Fruit fly (Drosophila melanogaster): ENCODE results near the gene Ubx.

The Ubx gene

DNA sequence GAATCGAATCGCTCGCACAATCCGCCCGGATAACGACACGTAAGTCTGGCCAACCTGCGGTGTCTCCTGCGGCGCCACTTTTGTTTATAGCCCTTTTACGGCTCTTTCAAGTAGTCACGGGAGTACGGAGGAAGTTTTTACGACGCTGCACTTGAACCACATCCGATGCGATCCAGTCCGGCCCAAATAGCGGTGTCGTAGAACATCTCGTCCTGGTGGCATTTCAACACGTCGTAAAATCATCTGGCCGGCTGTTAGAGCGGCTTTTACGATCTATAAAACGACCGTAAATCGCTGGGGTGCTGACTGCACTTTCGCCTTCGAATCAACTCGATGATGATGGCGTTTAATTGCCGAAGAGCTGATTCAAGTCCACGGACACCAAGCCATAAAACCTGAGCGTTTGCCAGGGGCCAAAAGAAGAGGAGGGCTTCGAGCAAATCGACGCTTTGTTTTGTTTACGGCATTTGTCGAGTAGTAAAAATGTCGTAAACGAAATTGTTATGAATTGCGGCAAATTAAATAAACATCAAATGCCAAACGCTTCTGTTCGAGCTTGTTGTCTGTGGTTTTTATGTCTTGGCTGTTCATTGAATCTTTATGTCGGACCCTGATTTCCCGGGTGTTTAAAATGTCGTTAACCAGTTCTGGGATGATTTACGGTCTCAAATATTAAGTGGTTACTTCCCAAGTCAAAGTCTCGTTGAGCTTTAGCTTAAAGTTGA, 36.6 kb upstream of the Ubx start:
- no peak for TF ChIP-seq CG7963 (GFP tag; IDR thresholded peaks at IDR 0.05; ENCODE audit: partially characterized antibody)
- TF ChIP-seq amos (GFP tag; IDR thresholded peaks at IDR 0.05; ENCODE audit: partially characterized antibody), result no peak
- TF ChIP-seq twi (tag; optimal IDR thresholded peaks at IDR 0.05), result peak; percentile 5
- no peak for TF ChIP-seq CG12071 (GFP tag; optimal IDR thresholded peaks at IDR 0.05)
- no peak for TF ChIP-seq nerfin-1 (tag; optimal IDR thresholded peaks at IDR 0.05)
- TF ChIP-seq kni (GFP tag; optimal IDR thresholded peaks at IDR 0.05), result peak; percentile 25
- no peak for TF ChIP-seq unpg (GFP tag; optimal IDR thresholded peaks at IDR 0.05)
- TF ChIP-seq cad (GFP tag; optimal IDR thresholded peaks at IDR 0.05), result peak; percentile 92
- no peak for TF ChIP-seq bab2 (GFP tag; optimal IDR thresholded peaks at IDR 0.05)
- TF ChIP-seq MESR4 (GFP tag; optimal IDR thresholded peaks at IDR 0.05), result no peak
- TF ChIP-seq CG2875 (GFP tag; optimal IDR thresholded peaks at IDR 0.05), result no peak
- no peak for TF ChIP-seq pum (GFP tag; optimal IDR thresholded peaks at IDR 0.05)
- TF ChIP-seq CG4424 (GFP tag; optimal IDR thresholded peaks at IDR 0.05), result no peak
- TF ChIP-seq CG2199 (GFP tag; IDR thresholded peaks at IDR 0.05), result 0 out of 3 replicates have a peak, but pooled peaks have one; percentile 26
- no peak for TF ChIP-seq CrebB (tag; optimal IDR thresholded peaks at IDR 0.05)
- no peak for TF ChIP-seq gce (GFP tag; IDR thresholded peaks at IDR 0.05)
- no peak for TF ChIP-seq chn (GFP tag; optimal IDR thresholded peaks at IDR 0.05)
- no peak for TF ChIP-seq CG2678 (tag; optimal IDR thresholded peaks at IDR 0.05)
- TF ChIP-seq Max (GFP tag; optimal IDR thresholded peaks at IDR 0.05), result no peak
- TF ChIP-seq zen (tag; optimal IDR thresholded peaks at IDR 0.05), result peak; percentile 44
- TF ChIP-seq caup (GFP tag; optimal IDR thresholded peaks at IDR 0.05; ENCODE audit: severe bottlenecking), result no peak
- no peak for TF ChIP-seq pnt (GFP tag; optimal IDR thresholded peaks at IDR 0.05)
- TF ChIP-seq CG4404 (GFP tag; IDR thresholded peaks at IDR 0.05), result no peak
- TF ChIP-seq Mes4 (GFP tag; optimal IDR thresholded peaks at IDR 0.05), result no peak
- TF ChIP-seq CG8089 (GFP tag; optimal IDR thresholded peaks at IDR 0.05), result no peak
- TF ChIP-seq GATAe (GFP tag; conservative IDR thresholded peaks at IDR 0.05), result no peak
- TF ChIP-seq abd-A (tag; optimal IDR thresholded peaks at IDR 0.05), result peak; percentile 100
- TF ChIP-seq Med (GFP tag), result peak; percentile 5
- peak; percentile 80 for TF ChIP-seq Abd-B (GFP tag; optimal IDR thresholded peaks at IDR 0.05)
- no peak for TF ChIP-seq CG8478 (optimal IDR thresholded peaks at IDR 0.05)
- TF ChIP-seq fd3F (GFP tag; optimal IDR thresholded peaks at IDR 0.05), result no peak
- no peak for TF ChIP-seq inv (GFP tag; IDR thresholded peaks at IDR 0.05; ENCODE audit: partially characterized antibody)
- TF ChIP-seq sr (GFP tag; IDR thresholded peaks at IDR 0.05), result no peak
- TF ChIP-seq CG13775 (GFP tag; optimal IDR thresholded peaks at IDR 0.05), result no peak
- peak; percentile 66 for TF ChIP-seq Blimp-1 (GFP tag; optimal IDR thresholded peaks at IDR 0.05)
- no peak for TF ChIP-seq CG18619 (GFP tag; optimal IDR thresholded peaks at IDR 0.05)
- peak in 1 of 2 experiments; percentile 42 for TF ChIP-seq tll (GFP tag; optimal IDR thresholded peaks at IDR 0.05)
- no peak for TF ChIP-seq Poxn (GFP tag; IDR thresholded peaks at IDR 0.05)
- no peak for TF ChIP-seq bigmax (GFP tag; optimal IDR thresholded peaks at IDR 0.05)
- TF ChIP-seq CG2712 (tag; optimal IDR thresholded peaks at IDR 0.05), result no peak
- TF ChIP-seq unc-4 (GFP tag; IDR thresholded peaks at IDR 0.05; ENCODE audit: partially characterized antibody), result no peak
- TF ChIP-seq oc (tag; optimal IDR thresholded peaks at IDR 0.05), result no peak

All from whole organism, embryonic.